Worm (Caenorhabditis elegans): ENCODE data around the gene rps-29.

rps-29 gene

ce11 chrIII:822546-823272, 28.6 kb downstream of the rps-29 start, which contains the start of gene clec-149:
TSS of gene clec-149 (plus strand) at chrIII:823222.
- no peak for TF ChIP-seq ceh-34 (tag; optimal IDR thresholded peaks at IDR 0.05)
- TF ChIP-seq unc-3 (GFP tag; conservative IDR thresholded peaks at IDR 0.05), result no peak
- TF ChIP-seq unc-3 (tag; optimal IDR thresholded peaks at IDR 0.05), result no peak
- peak; percentile 28 for TF ChIP-seq ceh-18 (tag; optimal IDR thresholded peaks at IDR 0.05)

- no peak for TF ChIP-seq ama-1 (optimal IDR thresholded peaks at IDR 0.05)
- no peak for TF ChIP-seq ztf-16 (tag; optimal IDR thresholded peaks at IDR 0.05)
Measured at ce11 chrIII:825256-825655, 31.2 kb downstream of the rps-29 start.

- TF ChIP-seq pax-1 (tag; optimal IDR thresholded peaks at IDR 0.05) (no peak), gmeb-2 (tag; optimal IDR thresholded peaks at IDR 0.05) (no peak), mec-3 (tag; optimal IDR thresholded peaks at IDR 0.05; ENCODE audit: borderline replicate concordance) (no peak), sox-4 (tag; optimal IDR thresholded peaks at IDR 0.05) (no peak), ref-2 (tag; optimal IDR thresholded peaks at IDR 0.05) (no peak), nhr-11 (tag; optimal IDR thresholded peaks at IDR 0.05) (no peak), eyg-1 (tag; optimal IDR thresholded peaks at IDR 0.05) (no peak), unc-55 (GFP tag; optimal IDR thresholded peaks at IDR 0.05) (no peak), hlh-8 (tag; optimal IDR thresholded peaks at IDR 0.05) (no peak), lin-11 (tag; optimal IDR thresholded peaks at IDR 0.05) (no peak), elt-4 (tag; optimal IDR thresholded peaks at IDR 0.05) (no peak), dmd-4 (tag; optimal IDR thresholded peaks at IDR 0.05; ENCODE audit: borderline replicate concordance) (no peak), hlh-6 (tag; optimal IDR thresholded peaks at IDR 0.05) (no peak), ceh-24 (tag; optimal IDR thresholded peaks at IDR 0.05) (no peak), zip-5 (tag; optimal IDR thresholded peaks at IDR 0.05) (no peak), syd-9 (tag; optimal IDR thresholded peaks at IDR 0.05) (no peak), ceh-34 (tag; optimal IDR thresholded peaks at IDR 0.05) (no peak), fkh-10 (GFP tag; optimal IDR thresholded peaks at IDR 0.05) (no peak)
Measured at ce11 chrIII:831961-832360, 37.9 kb downstream of the rps-29 start, which contains the start of gene ceeh-1. TSS of gene ceeh-1 (minus strand) at chrIII:832277.

- TF ChIP-seq nhr-11 (tag; optimal IDR thresholded peaks at IDR 0.05) (no peak), sox-2 (GFP tag; IDR thresholded peaks at IDR 0.05) (no peak), elt-2 (tag; optimal IDR thresholded peaks at IDR 0.05) (peak; percentile 27), sdc-2 (tag; optimal IDR thresholded peaks at IDR 0.05) (no peak)
Measured at ce11 chrIII:832855-833504, 38.9 kb downstream of the rps-29 start, which contains the start of gene zip-2. TSS of gene zip-2 (plus strand) at chrIII:832982.

DNA sequence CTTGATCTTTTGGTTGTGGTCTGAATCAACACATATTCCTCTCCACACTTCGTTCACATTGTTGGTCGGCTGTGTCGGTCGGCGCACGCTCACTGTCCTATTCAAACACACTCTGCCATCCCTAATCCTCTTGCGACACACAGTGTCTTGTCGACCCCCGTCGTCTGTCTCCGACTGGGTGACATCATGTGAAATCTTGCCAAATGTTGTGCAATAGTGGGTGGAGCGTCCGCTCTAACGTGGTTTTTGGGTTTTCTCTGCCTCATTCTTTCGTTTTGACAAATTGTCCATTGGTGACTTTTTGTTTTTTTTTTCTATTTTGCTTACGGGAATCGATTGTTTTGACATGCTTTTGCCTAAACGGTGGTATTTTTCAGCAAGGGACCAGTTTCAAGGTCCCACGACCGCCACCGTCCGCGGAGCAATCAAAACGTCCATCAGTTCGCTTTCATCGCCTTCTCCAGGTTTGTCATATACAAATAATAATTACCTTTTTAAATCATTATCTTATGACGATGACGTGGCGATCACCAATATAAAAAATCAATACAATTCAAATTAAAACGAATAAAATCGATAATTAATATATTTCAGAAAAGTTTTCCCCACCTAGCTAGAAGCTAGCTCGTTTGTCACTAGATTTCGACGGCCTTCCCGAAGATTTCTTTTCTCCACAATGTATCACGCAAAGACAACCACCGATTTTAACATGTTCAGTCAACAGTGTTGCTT, 39.8 kb downstream of the rps-29 start:
- TF ChIP-seq odd-2 (tag; optimal IDR thresholded peaks at IDR 0.05), result no peak
- TF ChIP-seq pat-9 (tag; optimal IDR thresholded peaks at IDR 0.05), result no peak
- TF ChIP-seq madf-2 (tag; optimal IDR thresholded peaks at IDR 0.05), result peak; percentile 35
- TF ChIP-seq dmd-4 (tag; optimal IDR thresholded peaks at IDR 0.05; ENCODE audit: borderline replicate concordance), result no peak
- TF ChIP-seq che-1 (tag; optimal IDR thresholded peaks at IDR 0.05), result no peak
- TF ChIP-seq fkh-10 (GFP tag; optimal IDR thresholded peaks at IDR 0.05), result peak; percentile 15
- TF ChIP-seq pag-3 (tag; optimal IDR thresholded peaks at IDR 0.05; ENCODE audit: borderline replicate concordance), result no peak
- TF ChIP-seq F13H6.1 (tag; optimal IDR thresholded peaks at IDR 0.05), result peak; percentile 28
- TF ChIP-seq ceh-9 (tag; optimal IDR thresholded peaks at IDR 0.05), result no peak
- peak; percentile 29 for TF ChIP-seq unc-42 (tag; optimal IDR thresholded peaks at IDR 0.05)
- TF ChIP-seq pha-4 (tag; optimal IDR thresholded peaks at IDR 0.05), result no peak
- peak; percentile 51 for TF ChIP-seq ets-4 (tag; optimal IDR thresholded peaks at IDR 0.05)
- TF ChIP-seq K09A11.1 (tag; optimal IDR thresholded peaks at IDR 0.05; ENCODE audit: insufficient read depth), result peak; percentile 65
- peak; percentile 17 for TF ChIP-seq sdc-2 (tag; optimal IDR thresholded peaks at IDR 0.05)
- no peak for TF ChIP-seq sox-4 (tag; optimal IDR thresholded peaks at IDR 0.05)
- no peak for TF ChIP-seq syd-9 (tag; optimal IDR thresholded peaks at IDR 0.05)
- peak; percentile 14 for TF ChIP-seq hlh-8 (tag; optimal IDR thresholded peaks at IDR 0.05)
- TF ChIP-seq tbx-7 (tag; optimal IDR thresholded peaks at IDR 0.05), result no peak
- TF ChIP-seq fax-1 (tag; optimal IDR thresholded peaks at IDR 0.05), result no peak
- peak; percentile 18 for TF ChIP-seq pha-2 (tag; optimal IDR thresholded peaks at IDR 0.05)
- TF ChIP-seq ceh-30 (tag; optimal IDR thresholded peaks at IDR 0.05), result no peak
- no peak for TF ChIP-seq nhr-232 (tag; optimal IDR thresholded peaks at IDR 0.05)

Data from whole organism, late embryonic.